Fruit fly (Drosophila melanogaster) whole organism, prepupa: ENCODE measurements around the gene Abl.

ENCODE experiments used
- CG11902 ChIP-seq: fragments of 200-800 bp; sonication (Bioruptor generic); optimal IDR thresholded peaks from 3 replicates; lab custom pipeline; 2016; ENCODE audit warnings: missing biosample characterization, missing genetic modification characterization
- CG3032 ChIP-seq: fragments of 200-800 bp; optimal IDR thresholded peaks from 2 replicates; lab custom pipeline; 2019; ENCODE audit warnings: missing biosample characterization, mild to moderate bottlenecking, missing genetic modification characterization, moderate library complexity
- Ets21C ChIP-seq: fragments of 200-800 bp; sonication (Bioruptor generic); optimal IDR thresholded peaks from 3 replicates; lab custom pipeline; 2016; ENCODE audit warnings: missing biosample characterization, missing genetic modification characterization
- OdsH ChIP-seq: fragments of 200-800 bp; sonication (Bioruptor generic); optimal IDR thresholded peaks from 3 replicates; lab custom pipeline; 2016; ENCODE audit warnings: missing biosample characterization, missing genetic modification characterization
- Smox ChIP-seq: fragments of 200-800 bp; sonication (Bioruptor generic); optimal IDR thresholded peaks from 3 replicates; lab custom pipeline; 2016; ENCODE audit warnings: missing biosample characterization, missing genetic modification characterization
- fd59A ChIP-seq: fragments of 200-800 bp; sonication (Bioruptor generic); optimal IDR thresholded peaks from 2 replicates; lab custom pipeline; 2017; ENCODE audit warnings: missing biosample characterization, mild to moderate bottlenecking, missing genetic modification characterization, missing genetic modification reagents
- lz ChIP-seq: fragments of 200-800 bp; sonication (Bioruptor generic); optimal IDR thresholded peaks from 3 replicates; lab custom pipeline; 2016; ENCODE audit warnings: missing biosample characterization, missing genetic modification characterization
- pdm3 ChIP-seq: fragments of 200-800 bp; sonication (Bioruptor generic); optimal IDR thresholded peaks from 3 replicates; lab custom pipeline; 2016; ENCODE audit warnings: missing biosample characterization, missing genetic modification characterization
- salr ChIP-seq, 2 experiments: fragments of 200-800 bp; sonication (Bioruptor generic); optimal IDR thresholded peaks; 3 replicates each; lab custom pipeline; 2016 to 2018; ENCODE audit warnings: missing biosample characterization in 2 of 2, missing genetic modification characterization in 2 of 2, mild to moderate bottlenecking in 1 of 2

dm6 chr3L:16629793-16630192, 17.9 kb downstream of the Abl start:
- TF ChIP-seq salr (GFP tag; optimal IDR thresholded peaks at IDR 0.05; lab: Kevin White, UChicago): no peak
- no peak for TF ChIP-seq Ets21C (GFP tag; lab: Kevin White, UChicago)
- TF ChIP-seq lz: no peak
- TF ChIP-seq Smox (GFP tag; lab: Kevin White, UChicago): no peak
- no peak for TF ChIP-seq pdm3 (GFP tag; lab: Kevin White, UChicago)
- TF ChIP-seq OdsH (GFP tag; lab: Kevin White, UChicago): no peak
- no peak for TF ChIP-seq CG11902 (GFP tag; lab: Kevin White, UChicago)
- TF ChIP-seq fd59A (GFP tag; lab: Kevin White, UChicago): no peak
- no peak for TF ChIP-seq CG3032
